Worm (Caenorhabditis elegans) whole organism, mixed stage, embryonic: ENCODE measurements around the gene cpg-1.

Experiments used
- M03D4.4 ChIP-seq: sonication (generic microtip); optimal IDR thresholded peaks from 2 replicates; lab custom pipeline; 2017; ENCODE audit warnings: mild to moderate bottlenecking, missing genetic modification characterization, missing compliant biosample characterization
- bed-3 ChIP-seq: fragments of 200-800 bp; sonication (Bioruptor generic); optimal IDR thresholded peaks from 3 replicates; lab custom pipeline; 2018; ENCODE audit warnings: mild to moderate bottlenecking, missing genetic modification characterization, moderate library complexity, missing compliant biosample characterization
- blmp-1 ChIP-seq: fragments of 150-350 bp; optimal IDR thresholded peaks from 2 replicates; lab custom pipeline; 2014; ENCODE audit warnings: missing biosample characterization, missing genetic modification characterization
- ceh-39 ChIP-seq: fragments of 150-350 bp; optimal IDR thresholded peaks from 2 replicates; lab custom pipeline; 2014; ENCODE audit warnings: missing biosample characterization, missing genetic modification characterization
- ceh-43 ChIP-seq: fragments of 200-800 bp; sonication (Bioruptor generic); optimal IDR thresholded peaks from 2 replicates; lab custom pipeline; 2018; ENCODE audit warnings: mild to moderate bottlenecking, missing genetic modification characterization, moderate library complexity, missing compliant biosample characterization
- ceh-83 ChIP-seq: fragments of 200-800 bp; sonication (Bioruptor generic); optimal IDR thresholded peaks from 2 replicates; lab custom pipeline; 2018; ENCODE audit warnings: mild to moderate bottlenecking, missing genetic modification characterization, missing compliant biosample characterization
- ces-1 ChIP-seq: fragments of 150-350 bp; optimal IDR thresholded peaks from 2 replicates; lab custom pipeline; 2014; ENCODE audit warnings: missing biosample characterization, missing genetic modification reagents, missing genetic modification characterization
- cnd-1 ChIP-seq: fragments of 200-800 bp; sonication (Bioruptor generic); optimal IDR thresholded peaks from 2 replicates; lab custom pipeline; 2018; ENCODE audit warnings: mild to moderate bottlenecking, missing genetic modification characterization, missing compliant biosample characterization
- drap-1 ChIP-seq: fragments of 200-800 bp; sonication (Bioruptor generic); optimal IDR thresholded peaks from 3 replicates; lab custom pipeline; 2018; ENCODE audit warnings: mild to moderate bottlenecking, missing genetic modification characterization, missing compliant biosample characterization
- elt-1 ChIP-seq: sonication (generic microtip); optimal IDR thresholded peaks from 2 replicates; lab custom pipeline; 2017; ENCODE audit warnings: missing genetic modification characterization, mild to moderate bottlenecking, missing compliant biosample characterization, antibody characterized with exemption, moderate library complexity, borderline replicate concordance; ENCODE audit not compliant: insufficient read depth
- elt-3 ChIP-seq: fragments of 150-350 bp; optimal IDR thresholded peaks from 2 replicates; lab custom pipeline; 2014; ENCODE audit warnings: missing biosample characterization, missing genetic modification characterization
- flh-1 ChIP-seq: fragments of 200-800 bp; sonication (Bioruptor generic); optimal IDR thresholded peaks from 2 replicates; lab custom pipeline; 2018; ENCODE audit warnings: mild to moderate bottlenecking, missing genetic modification characterization, moderate library complexity, missing compliant biosample characterization
- ham-2 ChIP-seq: fragments of 200-800 bp; sonication (Bioruptor generic); optimal IDR thresholded peaks from 2 replicates; lab custom pipeline; 2018; ENCODE audit warnings: mild to moderate bottlenecking, missing genetic modification characterization, missing compliant biosample characterization
- hlh-1 ChIP-seq: fragments of 150-350 bp; optimal IDR thresholded peaks from 2 replicates; lab custom pipeline; 2014; ENCODE audit warnings: missing biosample characterization, missing genetic modification reagents, missing genetic modification characterization
- lin-13 ChIP-seq: fragments of 150-350 bp; optimal IDR thresholded peaks from 2 replicates; lab custom pipeline; 2014; ENCODE audit warnings: missing biosample characterization, missing genetic modification characterization
- lin-32 ChIP-seq: fragments of 200-800 bp; sonication (Bioruptor generic); optimal IDR thresholded peaks from 2 replicates; lab custom pipeline; 2018; ENCODE audit warnings: mild to moderate bottlenecking, missing genetic modification characterization, missing compliant biosample characterization
- lsy-2 ChIP-seq: fragments of 150-350 bp; optimal IDR thresholded peaks from 2 replicates; lab custom pipeline; 2014; ENCODE audit warnings: missing biosample characterization, missing genetic modification characterization
- mab-5 ChIP-seq: fragments of 150-350 bp; optimal IDR thresholded peaks from 2 replicates; lab custom pipeline; 2014; ENCODE audit warnings: missing biosample characterization, missing genetic modification characterization
- mep-1 ChIP-seq: fragments of 150-350 bp; optimal IDR thresholded peaks from 2 replicates; lab custom pipeline; 2017; ENCODE audit warnings: missing biosample characterization, missing genetic modification reagents, missing genetic modification characterization, inconsistent platforms
- mls-2 ChIP-seq: sonication (generic microtip); optimal IDR thresholded peaks from 2 replicates; lab custom pipeline; 2016; ENCODE audit warnings: mild to moderate bottlenecking, missing genetic modification characterization, moderate library complexity, missing compliant biosample characterization
- nhr-12 ChIP-seq: fragments of 150-350 bp; optimal IDR thresholded peaks from 2 replicates; lab custom pipeline; 2014; ENCODE audit warnings: missing biosample characterization, missing genetic modification characterization
- nhr-2 ChIP-seq: fragments of 150-350 bp; optimal IDR thresholded peaks from 2 replicates; lab custom pipeline; 2014; ENCODE audit warnings: missing biosample characterization, missing genetic modification characterization
- nhr-237 ChIP-seq: fragments of 150-350 bp; optimal IDR thresholded peaks from 2 replicates; lab custom pipeline; 2014; ENCODE audit warnings: missing biosample characterization, missing genetic modification characterization
- nhr-28 ChIP-seq: fragments of 150-350 bp; optimal IDR thresholded peaks from 2 replicates; lab custom pipeline; 2014; ENCODE audit warnings: missing biosample characterization, missing genetic modification characterization
- nhr-76 ChIP-seq: sonication (generic microtip); optimal IDR thresholded peaks from 2 replicates; lab custom pipeline; 2017; ENCODE audit warnings: missing biosample characterization, missing genetic modification characterization
- pha-4 ChIP-seq: fragments of 150-350 bp; optimal IDR thresholded peaks from 2 replicates; lab custom pipeline; 2018; ENCODE audit warnings: missing biosample characterization, missing genetic modification reagents, missing genetic modification characterization
- sem-2 ChIP-seq: fragments of 200-800 bp; sonication (Bioruptor generic); optimal IDR thresholded peaks from 2 replicates; lab custom pipeline; 2018; ENCODE audit warnings: mild to moderate bottlenecking, missing genetic modification characterization, missing compliant biosample characterization
- snpc-4 ChIP-seq: fragments of 150-350 bp; optimal IDR thresholded peaks from 2 replicates; lab custom pipeline; 2014; ENCODE audit warnings: missing biosample characterization, missing genetic modification characterization
- sptf-1 ChIP-seq: sonication (generic microtip); optimal IDR thresholded peaks from 2 replicates; lab custom pipeline; 2017; ENCODE audit warnings: mild to moderate bottlenecking, missing genetic modification characterization, moderate library complexity, missing compliant biosample characterization
- tbx-8 ChIP-seq: fragments of 200-800 bp; sonication (Bioruptor generic); optimal IDR thresholded peaks from 2 replicates; lab custom pipeline; 2018; ENCODE audit warnings: mild to moderate bottlenecking, missing genetic modification characterization, moderate library complexity, missing compliant biosample characterization
- unc-120 ChIP-seq: sonication (generic microtip); optimal IDR thresholded peaks from 2 replicates; lab custom pipeline; 2017; ENCODE audit warnings: missing genetic modification characterization, missing compliant biosample characterization; ENCODE audit not compliant: poor library complexity, severe bottlenecking
- unc-62 ChIP-seq: fragments of 150-350 bp; optimal IDR thresholded peaks from 2 replicates; lab custom pipeline; 2014; ENCODE audit warnings: missing biosample characterization, missing genetic modification reagents, missing genetic modification characterization
- zip-8 ChIP-seq: fragments of 150-350 bp; optimal IDR thresholded peaks from 2 replicates; lab custom pipeline; 2014; ENCODE audit warnings: missing biosample characterization, missing genetic modification characterization
- ztf-11 ChIP-seq: fragments of 150-350 bp; optimal IDR thresholded peaks from 2 replicates; lab custom pipeline; 2014; ENCODE audit warnings: missing biosample characterization, missing genetic modification characterization

Gene cpg-1

DNA sequence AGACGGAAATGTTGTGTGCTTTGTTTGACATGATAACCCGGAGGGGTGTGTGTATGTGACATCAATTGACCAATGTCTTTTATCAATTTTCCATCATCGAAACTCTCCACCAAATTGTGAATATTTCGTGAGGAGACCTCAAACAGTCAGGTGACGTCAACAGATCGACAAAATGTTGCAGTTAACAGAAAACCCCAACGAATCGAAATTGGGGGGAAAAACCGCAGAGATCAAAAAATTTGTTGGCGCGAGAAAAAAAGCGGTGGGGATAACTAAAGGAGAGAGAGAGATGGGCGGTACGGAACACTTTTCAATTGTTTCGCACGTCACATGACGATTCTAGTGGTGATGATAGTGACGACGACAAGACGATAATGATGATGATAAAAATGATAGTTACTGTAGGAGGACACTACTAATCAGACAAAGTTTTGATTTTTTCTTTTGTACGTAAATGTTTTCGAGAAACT, 5.4 kb downstream of the cpg-1 start:
- TF ChIP-seq lsy-2 (tag; lab: Kevin White, UChicago) = no peak

DNA sequence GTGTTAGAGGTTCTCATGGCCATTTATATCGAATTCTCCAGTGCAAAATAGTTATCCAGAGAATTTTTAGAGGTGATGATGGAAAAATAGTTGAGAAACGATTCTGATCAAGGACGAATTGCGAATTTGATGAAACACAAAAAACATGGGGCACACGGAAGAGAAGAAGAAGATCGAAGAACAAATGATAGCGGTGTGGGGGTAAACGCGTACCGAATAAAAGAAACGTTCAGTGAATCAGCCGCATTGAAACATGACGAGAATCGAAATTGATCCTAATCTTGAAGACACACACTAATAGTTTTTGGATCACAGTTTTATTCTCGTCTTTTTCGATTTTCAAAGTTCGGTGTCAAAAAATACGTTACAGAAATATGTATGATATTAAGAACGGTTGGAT, 6.1 kb downstream of the cpg-1 start:
- no peak for TF ChIP-seq nhr-237

DNA sequence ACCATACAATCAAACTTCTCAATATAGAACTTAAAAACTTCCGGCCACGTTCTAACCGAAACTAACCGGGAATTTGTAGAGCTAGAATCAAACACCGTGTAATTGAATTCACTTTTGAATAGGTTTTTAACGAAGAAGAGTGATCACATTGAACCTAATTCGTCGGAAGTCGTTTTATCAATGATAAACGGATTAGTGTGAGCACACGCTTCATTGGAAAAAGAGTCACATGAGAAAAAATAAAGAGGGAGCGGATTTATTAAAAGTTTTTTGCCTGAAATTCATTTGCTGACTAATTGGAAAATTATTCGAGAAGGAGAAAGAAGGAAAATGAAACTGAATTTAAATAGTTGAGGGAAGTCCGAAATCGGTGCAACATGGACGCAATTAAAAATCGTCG, 6.5 kb downstream of the cpg-1 start:
- TF ChIP-seq mls-2 (tag; lab: Kevin White, UChicago) (no peak), unc-120 (tag; lab: Kevin White, UChicago) (no peak), nhr-237 (no peak), snpc-4 (no peak), M03D4.4 (tag; lab: Kevin White, UChicago) (no peak), ces-1 (GFP tag; lab: Kevin White, UChicago) (no peak), elt-3 (tag; lab: Kevin White, UChicago) (no peak), bed-3 (GFP tag; lab: Kevin White, UChicago) (no peak), zip-8 (tag; lab: Kevin White, UChicago) (no peak), elt-1 (tag; lab: Kevin White, UChicago) (no peak), drap-1 (GFP tag; lab: Kevin White, UChicago) (no peak)

DNA sequence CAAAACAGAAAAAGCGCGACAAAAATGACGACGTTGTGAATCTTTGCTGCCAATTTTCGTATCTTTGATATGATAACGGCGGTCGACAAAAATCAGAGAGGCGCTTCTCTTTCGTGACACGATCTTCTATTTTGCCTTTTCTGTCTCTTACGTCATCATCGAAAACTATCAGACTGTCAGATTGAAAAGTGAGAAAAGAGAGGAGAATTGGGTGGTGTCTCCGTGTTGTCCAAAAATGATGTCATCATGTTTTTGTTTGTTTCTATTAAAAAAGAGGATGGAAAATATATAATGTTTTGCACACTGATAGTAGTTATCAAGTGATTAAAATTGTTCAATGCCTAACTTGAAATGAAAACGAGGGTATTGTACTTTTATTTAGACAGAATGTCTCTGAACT, 6.9 kb downstream of the cpg-1 start:
- no peak for TF ChIP-seq ceh-83
- no peak for TF ChIP-seq blmp-1 (tag; lab: Kevin White, UChicago)
- TF ChIP-seq lin-13 (tag; lab: Kevin White, UChicago) = no peak
- no peak for TF ChIP-seq tbx-8 (GFP tag; lab: Kevin White, UChicago)
- TF ChIP-seq zip-8 (tag; lab: Kevin White, UChicago) = peak; percentile 29

DNA sequence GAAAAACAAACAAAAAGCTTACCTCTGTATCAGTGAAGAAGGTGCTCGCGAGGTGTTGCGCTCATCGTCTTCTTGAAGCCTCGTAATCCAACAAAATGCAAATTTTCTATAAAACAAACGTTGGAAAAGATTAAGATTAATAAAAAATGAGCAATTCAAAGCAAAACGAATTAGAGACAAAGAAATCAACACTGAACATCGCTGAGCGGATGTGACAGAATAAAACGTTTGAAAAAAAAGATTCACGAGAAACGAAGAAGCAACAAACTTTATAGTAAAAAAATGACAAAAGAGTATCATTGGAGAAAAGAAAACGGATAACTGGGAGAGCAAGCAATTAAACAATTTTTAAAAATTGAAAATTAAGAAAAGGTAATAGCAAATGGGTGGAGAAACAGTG, 9.8 kb downstream of the cpg-1 start, which contains the start of the genes C07G2.5 and atf-7:
TSS of gene C07G2.5 (minus strand) at position 101 of the 400 bp plus-strand sequence.
TSS of gene atf-7 (minus strand) at position 108 of the 400 bp plus-strand sequence.
- TF ChIP-seq sem-2 (GFP tag; lab: Kevin White, UChicago) = no peak
- no peak for TF ChIP-seq ces-1 (GFP tag; lab: Kevin White, UChicago)
- TF ChIP-seq lin-32 (GFP tag; lab: Kevin White, UChicago) = no peak
- TF ChIP-seq drap-1 (GFP tag; lab: Kevin White, UChicago) = no peak
- no peak for TF ChIP-seq nhr-12 (tag; lab: Kevin White, UChicago)
- TF ChIP-seq M03D4.4 (tag; lab: Kevin White, UChicago) = no peak

DNA sequence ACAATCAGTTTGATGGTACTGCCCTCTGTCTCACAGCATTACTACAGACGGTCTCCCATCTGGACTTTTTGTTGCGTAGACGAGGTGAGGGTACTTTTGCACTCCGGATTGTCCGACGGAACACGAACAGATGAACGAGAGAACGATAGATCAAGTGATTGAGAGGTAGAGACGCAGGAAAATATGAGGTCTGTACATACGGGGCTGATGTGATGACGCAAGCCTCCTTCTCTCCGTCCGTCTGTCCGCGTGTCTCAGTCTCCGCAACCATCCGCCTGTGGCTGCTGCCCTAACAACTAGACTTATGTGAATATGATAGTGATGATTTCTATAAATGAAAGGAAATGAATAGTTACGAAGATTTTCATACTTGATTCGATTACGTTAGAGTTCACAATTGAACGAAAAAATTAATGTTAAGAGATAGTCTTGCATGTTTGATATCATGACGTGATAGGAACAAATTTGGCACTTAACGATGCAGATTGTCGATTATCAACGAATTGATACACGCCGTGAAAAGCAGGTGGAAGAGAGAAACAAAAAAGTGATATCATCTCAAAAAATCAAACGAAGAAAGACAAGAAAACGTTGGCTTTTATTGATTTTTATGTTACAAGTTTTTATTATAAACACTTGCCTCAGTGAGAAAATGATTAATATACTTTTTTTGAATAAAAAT, 13.5 kb downstream of the cpg-1 start:
- TF ChIP-seq drap-1 (GFP tag; lab: Kevin White, UChicago) = no peak
- no peak for TF ChIP-seq bed-3 (GFP tag; lab: Kevin White, UChicago)
- no peak for TF ChIP-seq nhr-237
- TF ChIP-seq sem-2 (GFP tag; lab: Kevin White, UChicago) = no peak
- TF ChIP-seq mab-5 (tag; lab: Kevin White, UChicago) = no peak
- peak; percentile 30 for TF ChIP-seq pha-4 (tag; lab: Kevin White, UChicago)
- no peak for TF ChIP-seq lin-32 (GFP tag; lab: Kevin White, UChicago)
- TF ChIP-seq M03D4.4 (tag; lab: Kevin White, UChicago) = peak; percentile 10
- no peak for TF ChIP-seq flh-1 (GFP tag; lab: Kevin White, UChicago)
- no peak for TF ChIP-seq mls-2 (tag; lab: Kevin White, UChicago)
- TF ChIP-seq zip-8 (tag; lab: Kevin White, UChicago) = peak; percentile 89
- peak; percentile 91 for TF ChIP-seq nhr-2 (tag; lab: Kevin White, UChicago)
- no peak for TF ChIP-seq blmp-1 (tag; lab: Kevin White, UChicago)
- TF ChIP-seq snpc-4 = no peak
- no peak for TF ChIP-seq lin-13 (tag; lab: Kevin White, UChicago)
- TF ChIP-seq ceh-43 = no peak
- no peak for TF ChIP-seq nhr-76 (tag; lab: Kevin White, UChicago)
- peak; percentile 34 for TF ChIP-seq ham-2 (GFP tag; lab: Kevin White, UChicago)
- TF ChIP-seq elt-1 (tag; lab: Kevin White, UChicago) = no peak
- TF ChIP-seq ceh-39 (tag; lab: Kevin White, UChicago) = peak; percentile 53
- peak; percentile 41 for TF ChIP-seq sptf-1 (tag; lab: Kevin White, UChicago)
- no peak for TF ChIP-seq nhr-28
- TF ChIP-seq unc-62 (GFP tag; lab: Kevin White, UChicago) = peak; percentile 56
- no peak for TF ChIP-seq nhr-12 (tag; lab: Kevin White, UChicago)
- peak; percentile 83 for TF ChIP-seq cnd-1
- peak; percentile 4 for TF ChIP-seq mep-1 (tag; lab: Kevin White, UChicago)
- no peak for TF ChIP-seq elt-3 (tag; lab: Kevin White, UChicago)
- peak; percentile 43 for TF ChIP-seq ztf-11 (tag; lab: Kevin White, UChicago)
- TF ChIP-seq hlh-1 (tag; lab: Kevin White, UChicago) = no peak
- TF ChIP-seq unc-120 (tag; lab: Kevin White, UChicago) = no peak
